Worm (Caenorhabditis elegans): ENCODE results near the gene sulp-5.

Gene sulp-5

ce11 chrV:11899149-11899548 lies 19.3 kb downstream of the sulp-5 start, which contains the start of gene sma-1:
Gene sma-1, plus strand, starts transcription at chrV:11899449.
- no peak for TF ChIP-seq unc-62 (GFP tag; optimal IDR thresholded peaks at IDR 0.05)

- no peak for TF ChIP-seq unc-62 (GFP tag; optimal IDR thresholded peaks at IDR 0.05)
Measured at ce11 chrV:11900127-11900526, 20.3 kb downstream of the sulp-5 start.

- TF ChIP-seq unc-62 (GFP tag; optimal IDR thresholded peaks at IDR 0.05), result no peak
Measured at ce11 chrV:11901260-11901659, 21.4 kb downstream of the sulp-5 start.

ce11 chrV:11902161-11902560 lies 22.3 kb downstream of the sulp-5 start:
- TF ChIP-seq unc-62 (GFP tag; optimal IDR thresholded peaks at IDR 0.05), result no peak

ce11 chrV:11905977-11906376 lies 26.1 kb downstream of the sulp-5 start:
- no peak for TF ChIP-seq unc-62 (GFP tag; optimal IDR thresholded peaks at IDR 0.05)

ce11 chrV:11913283-11913682 lies 33.5 kb downstream of the sulp-5 start:
- no peak for TF ChIP-seq unc-62 (GFP tag; optimal IDR thresholded peaks at IDR 0.05)

ce11 chrV:11917186-11917585 lies 37.4 kb downstream of the sulp-5 start, which contains the start of gene R31.2:
Gene R31.2, plus strand, starts transcription at chrV:11917573.
- no peak for TF ChIP-seq unc-62 (GFP tag; optimal IDR thresholded peaks at IDR 0.05)

ce11 chrV:11919639-11920038 lies 39.8 kb downstream of the sulp-5 start:
- TF ChIP-seq unc-62 (GFP tag; optimal IDR thresholded peaks at IDR 0.05), result no peak

- no peak for TF ChIP-seq unc-62 (GFP tag; optimal IDR thresholded peaks at IDR 0.05)
Measured at ce11 chrV:11921229-11921628, 41.4 kb downstream of the sulp-5 start.

ce11 chrV:11921689-11922517 lies 42.1 kb downstream of the sulp-5 start:
- TF ChIP-seq unc-62 (GFP tag; optimal IDR thresholded peaks at IDR 0.05), result no peak

ce11 chrV:11927346-11927745 lies 47.5 kb downstream of the sulp-5 start, which contains the start of gene osm-6:
Gene osm-6, minus strand, starts transcription at chrV:11927446.
- no peak for TF ChIP-seq unc-62 (GFP tag; optimal IDR thresholded peaks at IDR 0.05)

ce11 chrV:11929046-11929590 lies 49.3 kb downstream of the sulp-5 start, which contains the start of gene F58H1.2:
Gene F58H1.2, plus strand, starts transcription at chrV:11929096.
- no peak for TF ChIP-seq unc-62 (GFP tag; optimal IDR thresholded peaks at IDR 0.05)

Measured in whole organism, dauer.